Worm (Caenorhabditis elegans) whole organism, L4 larva: ENCODE results near the gene C35D10.1.

Source experiments
- lin-39 ChIP-seq: fragments of 150-350 bp; optimal IDR thresholded peaks from 2 replicates; lab custom pipeline; 2014; ENCODE audit warnings: missing biosample characterization, missing genetic modification reagents, missing genetic modification characterization
- saeg-2 ChIP-seq: fragments of 200-800 bp; sonication (Bioruptor generic); IDR thresholded peaks from 2 replicates; pipeline ENCODE4 v1.3.6; 2022; ENCODE audit warnings: missing genetic modification reagents, missing genetic modification characterization, missing compliant biosample characterization

ce11 chrIII:4873395-4873794 is 6.2 kb upstream of the C35D10.1 start:
- TF ChIP-seq saeg-2 (no peak), lin-39 (no peak)
